Worm (Caenorhabditis elegans) whole organism, L2 larva: ENCODE measurements around the gene fbxc-20.

Experiments used
- R02D3.7 ChIP-seq: fragments of 150-350 bp; optimal IDR thresholded peaks from 2 replicates; lab custom pipeline; 2014; ENCODE audit warnings: missing biosample characterization, missing genetic modification characterization
- ama-1 ChIP-seq: fragments of 150-350 bp; optimal IDR thresholded peaks from 2 replicates; lab custom pipeline; 2018; ENCODE audit warnings: inconsistent platforms
- ceh-16 ChIP-seq: fragments of 150-350 bp; optimal IDR thresholded peaks from 2 replicates; lab custom pipeline; 2014; ENCODE audit warnings: missing biosample characterization, missing genetic modification characterization
- ceh-82 ChIP-seq: fragments of 150-350 bp; optimal IDR thresholded peaks from 2 replicates; lab custom pipeline; 2014; ENCODE audit warnings: missing biosample characterization, missing genetic modification characterization
- lin-13 ChIP-seq: fragments of 150-350 bp; optimal IDR thresholded peaks from 2 replicates; lab custom pipeline; 2014; ENCODE audit warnings: missing biosample characterization, missing genetic modification reagents, missing genetic modification characterization
- lsy-2 ChIP-seq, 2 experiments: fragments of 150-350 bp in 1 of 2; sonication (generic microtip) in 1 of 2; optimal IDR thresholded peaks; 2 replicates each; lab custom pipeline; 2014 to 2017; ENCODE audit warnings: missing biosample characterization in 2 of 2, missing genetic modification characterization in 2 of 2
- skn-1 ChIP-seq: sonication (generic microtip); optimal IDR thresholded peaks from 2 replicates; lab custom pipeline; 2017; ENCODE audit warnings: missing biosample characterization, missing genetic modification characterization
- sma-9 ChIP-seq, 2 experiments: fragments of 150-350 bp in 1 of 2; sonication (generic microtip) in 1 of 2; optimal IDR thresholded peaks; 2 replicates each; lab custom pipeline; 2014 to 2016; ENCODE audit warnings: missing genetic modification characterization in 2 of 2, mild to moderate bottlenecking in 1 of 2, missing biosample characterization in 1 of 2, missing compliant biosample characterization in 1 of 2, missing genetic modification reagents in 1 of 2, moderate library complexity in 1 of 2
- unc-39 ChIP-seq: fragments of 150-350 bp; optimal IDR thresholded peaks from 2 replicates; lab custom pipeline; 2014; ENCODE audit warnings: missing biosample characterization, missing genetic modification characterization
- unc-62 ChIP-seq: fragments of 150-350 bp; optimal IDR thresholded peaks from 2 replicates; lab custom pipeline; 2014; ENCODE audit warnings: missing biosample characterization, missing genetic modification reagents, missing genetic modification characterization
- ztf-11 ChIP-seq: sonication (generic microtip); optimal IDR thresholded peaks from 2 replicates; lab custom pipeline; 2017; ENCODE audit warnings: missing biosample characterization, missing genetic modification characterization

DNA sequence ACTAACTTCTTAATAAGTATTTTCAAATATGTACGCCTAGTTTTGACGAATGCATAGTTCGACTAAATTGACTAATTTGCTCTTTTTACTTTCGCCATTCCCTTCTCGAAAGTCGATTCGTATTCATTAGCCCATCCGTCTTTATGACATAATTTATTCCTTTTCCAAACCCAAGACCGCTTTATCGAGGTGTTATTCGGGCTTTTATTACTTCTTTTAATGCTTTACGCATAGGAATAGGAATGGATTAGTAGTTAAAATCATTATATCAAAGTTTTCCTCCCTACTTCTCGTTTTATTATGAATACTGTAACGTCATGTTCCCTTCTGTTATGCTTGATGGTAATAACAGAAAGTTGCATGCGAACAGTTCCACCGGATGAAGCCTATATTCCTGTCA is 44.0 kb upstream of the fbxc-20 start, which contains the start of gene F16G10.2:
- TF ChIP-seq unc-62 (GFP tag; lab: Kevin White, UChicago) (no peak), ama-1 (lab: Kevin White, UChicago) (no peak), ztf-11 (no peak), lsy-2 (tag; optimal IDR thresholded peaks at IDR 0.05; lab: Kevin White, UChicago) (no peak), skn-1 (tag; lab: Kevin White, UChicago) (no peak), lin-13 (no peak), ceh-16 (no peak), unc-39 (tag; lab: Kevin White, UChicago) (no peak), R02D3.7 (tag; lab: Kevin White, UChicago) (no peak), sma-9 (GFP tag; optimal IDR thresholded peaks at IDR 0.05; lab: Kevin White, UChicago) (no peak), sma-9 (tag; optimal IDR thresholded peaks at IDR 0.05; lab: Kevin White, UChicago) (no peak), ceh-82 (tag; lab: Kevin White, UChicago) (no peak)
